Fruit fly (Drosophila melanogaster): ENCODE data around the gene Glyp.

Gene Glyp

DNA sequence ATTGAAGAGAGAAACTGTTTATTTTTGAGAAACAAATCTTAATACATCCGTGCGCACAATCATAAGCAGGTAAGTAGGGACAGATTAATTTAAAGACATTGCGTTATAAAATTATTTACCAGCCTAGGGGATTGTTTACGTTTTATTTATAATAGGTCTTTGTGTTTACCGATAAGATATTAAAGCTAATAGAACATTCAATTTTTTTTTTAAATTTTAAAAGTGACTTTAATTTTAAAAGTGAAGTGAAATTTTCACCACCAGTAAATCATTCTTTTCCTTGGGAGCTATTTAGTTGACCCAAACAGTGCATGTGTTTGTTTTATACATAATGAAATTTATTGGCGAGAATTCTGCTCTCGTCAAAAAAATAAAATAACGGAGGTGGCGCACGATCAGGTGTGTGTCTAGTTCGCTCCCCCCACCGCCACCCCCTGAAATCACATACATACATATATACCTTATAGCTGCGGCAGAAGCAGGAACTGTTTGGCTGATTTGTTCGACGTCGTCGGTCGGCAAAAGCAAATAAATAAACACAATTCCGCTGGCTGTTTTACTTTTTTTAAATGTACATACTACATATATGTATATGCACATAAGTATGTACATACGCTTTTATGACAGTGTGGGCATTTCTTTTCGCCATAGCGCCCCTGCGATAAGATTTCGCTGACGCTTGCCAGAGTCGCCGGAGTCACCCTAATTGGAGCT, 45.5 kb downstream of the Glyp start (continued):
- TF ChIP-seq vfl (GFP tag; optimal IDR thresholded peaks at IDR 0.05) = no peak
- peak; percentile 27; the same call in 1 of the 2 replicates for TF ChIP-seq CG14441 (GFP tag; IDR thresholded peaks at IDR 0.05)
- TF ChIP-seq CG3407 (GFP tag; optimal IDR thresholded peaks at IDR 0.05) = no peak
- TF ChIP-seq CG14710 (tag; optimal IDR thresholded peaks at IDR 0.05) = no peak
- no peak for TF ChIP-seq CG7987 (GFP tag; optimal IDR thresholded peaks at IDR 0.05)
- no peak for TF ChIP-seq danr (GFP tag; IDR thresholded peaks at IDR 0.05)
- TF ChIP-seq CG15479 (GFP tag; optimal IDR thresholded peaks at IDR 0.05) = no peak
- TF ChIP-seq Trl (optimal IDR thresholded peaks at IDR 0.05) = no peak
- TF ChIP-seq Trl (GFP tag; optimal IDR thresholded peaks at IDR 0.05) = no peak
- no peak for TF ChIP-seq trh (GFP tag; optimal IDR thresholded peaks at IDR 0.05)
- TF ChIP-seq emc (GFP tag; optimal IDR thresholded peaks at IDR 0.05) = no peak
- no peak for TF ChIP-seq dimm (GFP tag; IDR thresholded peaks at IDR 0.05)
- peak; percentile 47 for TF ChIP-seq org-1 (GFP tag; optimal IDR thresholded peaks at IDR 0.05)
- peak; percentile 73 for TF ChIP-seq Hmr (GFP tag; optimal IDR thresholded peaks at IDR 0.05)
- no peak for TF ChIP-seq ac (GFP tag; optimal IDR thresholded peaks at IDR 0.05)
- no peak for TF ChIP-seq CG2129 (GFP tag; IDR thresholded peaks at IDR 0.05; ENCODE audit: partially characterized antibody)
- no peak for TF ChIP-seq hbn (GFP tag; IDR thresholded peaks at IDR 0.05; ENCODE audit: partially characterized antibody)
- TF ChIP-seq CG7963 (GFP tag; IDR thresholded peaks at IDR 0.05; ENCODE audit: partially characterized antibody) = no peak
- TF ChIP-seq croc (GFP tag; conservative IDR thresholded peaks at IDR 0.05) = 0 out of 3 replicates have a peak, but pooled peaks have one; percentile 15
- TF ChIP-seq CG3838 (GFP tag; optimal IDR thresholded peaks at IDR 0.05) = no peak
- peak; percentile 51 for TF ChIP-seq nmo (GFP tag; optimal IDR thresholded peaks at IDR 0.05)
- TF ChIP-seq Jarid2 (GFP tag; optimal IDR thresholded peaks at IDR 0.05) = peak; percentile 15
- TF ChIP-seq Hand (GFP tag; optimal IDR thresholded peaks at IDR 0.05) = peak; percentile 32
- TF ChIP-seq CG12744 (GFP tag; optimal IDR thresholded peaks at IDR 0.05) = peak; percentile 66
- TF ChIP-seq fu2 (GFP tag; optimal IDR thresholded peaks at IDR 0.05) = peak; percentile 27
- no peak for TF ChIP-seq chn (GFP tag; optimal IDR thresholded peaks at IDR 0.05)
- no peak for TF ChIP-seq CG4404 (GFP tag; IDR thresholded peaks at IDR 0.05)
- TF ChIP-seq lilli (GFP tag; optimal IDR thresholded peaks at IDR 0.05) = peak; percentile 72
- TF ChIP-seq CG12236 (GFP tag; optimal IDR thresholded peaks at IDR 0.05) = no peak
- TF ChIP-seq sna (GFP tag; IDR thresholded peaks at IDR 0.05; ENCODE audit: partially characterized antibody) = no peak
- peak; percentile 13 for TF ChIP-seq CG7786 (GFP tag; optimal IDR thresholded peaks at IDR 0.05)
- TF ChIP-seq CG15269 (tag; optimal IDR thresholded peaks at IDR 0.05) = peak; percentile 77
- peak; percentile 40 for TF ChIP-seq Hsf (GFP tag; optimal IDR thresholded peaks at IDR 0.05)
- TF ChIP-seq btn (GFP tag; optimal IDR thresholded peaks at IDR 0.05) = no peak
- peak; percentile 53 for TF ChIP-seq CG9817 (tag; optimal IDR thresholded peaks at IDR 0.05)
- peak; percentile 4 for TF ChIP-seq Abd-B (GFP tag; optimal IDR thresholded peaks at IDR 0.05)
- TF ChIP-seq CG17361 (GFP tag; IDR thresholded peaks at IDR 0.05) = peak; percentile 62; the same call in 2 of the 3 replicates
- peak; percentile 22 for TF ChIP-seq Nf-YC (tag; optimal IDR thresholded peaks at IDR 0.05)
- TF ChIP-seq CG11247 (GFP tag; IDR thresholded peaks at IDR 0.05) = no peak; the same call in 1 of the 2 replicates
- no peak for TF ChIP-seq Hr39 (optimal IDR thresholded peaks at IDR 0.05)
- TF ChIP-seq maf-S (GFP tag; optimal IDR thresholded peaks at IDR 0.05) = no peak
- TF ChIP-seq CG7357 (GFP tag; IDR thresholded peaks at IDR 0.05) = no peak
- TF ChIP-seq Hr3 (GFP tag; optimal IDR thresholded peaks at IDR 0.05) = peak; percentile 15
- no peak for TF ChIP-seq BtbVII (GFP tag; optimal IDR thresholded peaks at IDR 0.05)
- no peak for TF ChIP-seq amos (GFP tag; IDR thresholded peaks at IDR 0.05; ENCODE audit: partially characterized antibody)
- no peak for TF ChIP-seq CG12942 (GFP tag; optimal IDR thresholded peaks at IDR 0.05)
- no peak for TF ChIP-seq CG3726 (GFP tag; IDR thresholded peaks at IDR 0.05)
- TF ChIP-seq CG10274 (GFP tag; optimal IDR thresholded peaks at IDR 0.05) = no peak
- TF ChIP-seq Camta (GFP tag; optimal IDR thresholded peaks at IDR 0.05) = no peak
- TF ChIP-seq pho (GFP tag; optimal IDR thresholded peaks at IDR 0.05) = peak; percentile 44
- TF ChIP-seq CG18764 (GFP tag; optimal IDR thresholded peaks at IDR 0.05) = no peak
